Fruit fly (Drosophila melanogaster): ENCODE data around the gene Ulp1.

The Ulp1 gene

DNA sequence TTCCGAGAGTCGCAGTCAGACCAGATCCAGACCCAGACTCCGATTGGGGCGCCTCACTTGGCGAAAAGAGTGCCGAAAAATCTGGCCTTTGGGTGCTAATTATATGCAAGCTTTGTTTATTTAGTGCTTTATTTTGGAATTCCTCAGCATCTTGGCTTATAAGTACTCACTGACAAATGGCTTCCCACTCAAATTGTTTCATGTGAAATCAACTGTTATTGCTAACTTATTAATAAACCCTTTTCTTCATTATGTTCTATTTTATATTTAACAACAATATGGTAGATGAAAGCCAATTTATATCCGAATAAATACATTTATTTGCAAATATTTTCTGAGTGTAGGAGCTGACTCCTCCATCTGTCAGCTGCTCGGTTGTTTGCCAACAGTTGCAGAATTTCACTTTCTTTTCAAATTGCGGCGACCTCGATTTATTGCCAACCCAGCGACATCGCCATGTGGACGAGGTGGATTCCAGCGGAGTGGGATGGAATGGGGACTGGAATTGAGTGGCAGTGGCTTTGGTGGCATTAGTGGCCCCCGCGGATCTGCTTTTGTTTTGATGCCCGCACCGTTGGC lies 22.0 kb upstream of the Ulp1 start:
- TF ChIP-seq Drgx (GFP tag; IDR thresholded peaks at IDR 0.05) (peak; percentile 40; the same call in 1 of the 2 replicates), Lhr (GFP tag; optimal IDR thresholded peaks at IDR 0.05) (no peak)

DNA sequence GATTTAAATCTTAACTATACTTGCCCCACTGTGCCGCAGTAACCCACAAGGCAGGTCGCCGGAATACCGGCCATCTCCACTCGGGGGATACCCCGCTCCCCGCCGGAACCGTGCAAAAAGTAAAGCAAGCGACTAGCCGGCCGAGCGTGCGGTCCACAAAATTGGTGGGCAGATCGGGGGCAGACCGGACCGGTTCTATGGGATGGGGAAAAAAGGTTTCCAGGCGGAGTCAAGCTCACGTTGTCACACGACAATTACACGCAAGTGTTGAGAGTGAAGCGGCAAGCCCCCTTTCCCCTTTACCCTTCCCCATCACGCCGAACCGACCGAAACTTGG lies 17.3 kb upstream of the Ulp1 start:
- TF ChIP-seq CG12769 (tag; optimal IDR thresholded peaks at IDR 0.05) (peak; percentile 55), crol (GFP tag; IDR thresholded peaks at IDR 0.05) (peak; percentile 83), Oli (tag; optimal IDR thresholded peaks at IDR 0.05) (no peak), CG5953 (GFP tag; IDR thresholded peaks at IDR 0.05) (no peak), lmd (GFP tag; IDR thresholded peaks at IDR 0.05) (no peak), HmgD (GFP tag; optimal IDR thresholded peaks at IDR 0.05) (no peak), ATbp (GFP tag; optimal IDR thresholded peaks at IDR 0.05) (no peak), schlank (tag; optimal IDR thresholded peaks at IDR 0.05) (no peak), pita (GFP tag; optimal IDR thresholded peaks at IDR 0.05) (no peak), CTCF (GFP tag; optimal IDR thresholded peaks at IDR 0.05) (no peak), Poxn (GFP tag; IDR thresholded peaks at IDR 0.05) (no peak), CG15269 (tag; optimal IDR thresholded peaks at IDR 0.05) (no peak), Ravus (GFP tag; IDR thresholded peaks at IDR 0.05) (no peak), CG9932 (GFP tag; IDR thresholded peaks at IDR 0.05) (0 out of 2 replicates have a peak, but pooled peaks have one; percentile 8), Ets65A (GFP tag) (peak; percentile 3), sima (GFP tag; optimal IDR thresholded peaks at IDR 0.05) (no peak), CG33213 (GFP tag; optimal IDR thresholded peaks at IDR 0.05) (no peak), rib (GFP tag; IDR thresholded peaks at IDR 0.05) (peak; percentile 32; the same call in 1 of the 2 replicates), Blimp-1 (GFP tag; optimal IDR thresholded peaks at IDR 0.05) (peak; percentile 64), luna (GFP tag; optimal IDR thresholded peaks at IDR 0.05) (no peak), CG2199 (GFP tag; IDR thresholded peaks at IDR 0.05) (no peak), CG8924 (tag; optimal IDR thresholded peaks at IDR 0.05) (peak; percentile 20), ssp (GFP tag; IDR thresholded peaks at IDR 0.05) (no peak), CG6175 (GFP tag; IDR thresholded peaks at IDR 0.05) (peak; percentile 62; the same call in 1 of the 3 replicates), gce (GFP tag; IDR thresholded peaks at IDR 0.05) (no peak), repo (GFP tag; optimal IDR thresholded peaks at IDR 0.05) (no peak), CG4328 (GFP tag; optimal IDR thresholded peaks at IDR 0.05) (no peak), ab (GFP tag; optimal IDR thresholded peaks at IDR 0.05) (no peak), CG17568 (GFP tag; optimal IDR thresholded peaks at IDR 0.05) (no peak), CG17361 (GFP tag; IDR thresholded peaks at IDR 0.05) (peak; percentile 26; the same call in 2 of the 3 replicates), dan (GFP tag; IDR thresholded peaks at IDR 0.05) (no peak), CG13775 (GFP tag; optimal IDR thresholded peaks at IDR 0.05) (peak; percentile 13), CG32532 (GFP tag; IDR thresholded peaks at IDR 0.05) (0 out of 2 replicates have a peak, but pooled peaks have one; percentile 13), pb (GFP tag; optimal IDR thresholded peaks at IDR 0.05) (no peak), sr (GFP tag; IDR thresholded peaks at IDR 0.05) (0 out of 3 replicates have a peak, but pooled peaks have one; percentile 43), ind (GFP tag; optimal IDR thresholded peaks at IDR 0.05) (no peak), sqz (GFP tag; optimal IDR thresholded peaks at IDR 0.05) (no peak), cad (GFP tag; optimal IDR thresholded peaks at IDR 0.05) (no peak), HLH3B (GFP tag; IDR thresholded peaks at IDR 0.05) (no peak), sc (optimal IDR thresholded peaks at IDR 0.05) (no peak), sc (GFP tag; optimal IDR thresholded peaks at IDR 0.05) (no peak), CG3726 (GFP tag; IDR thresholded peaks at IDR 0.05) (no peak), CG6765 (GFP tag; optimal IDR thresholded peaks at IDR 0.05) (no peak), mirr (GFP tag; optimal IDR thresholded peaks at IDR 0.05) (no peak), tgo (GFP tag; IDR thresholded peaks at IDR 0.05) (no peak), CG2129 (GFP tag; IDR thresholded peaks at IDR 0.05; ENCODE audit: partially characterized antibody) (no peak), Kr (GFP tag; optimal IDR thresholded peaks at IDR 0.05) (no peak), cas (GFP tag; IDR thresholded peaks at IDR 0.05) (no peak), jumu (GFP tag; optimal IDR thresholded peaks at IDR 0.05) (no peak)

Data from whole organism, embryonic.